Worm (Caenorhabditis elegans) whole organism, midembryonic: ENCODE data around the gene clc-28.

ENCODE experiments used
- T22C8.4 ChIP-seq: fragments of 200-800 bp; sonication (Bioruptor generic); IDR thresholded peaks from 2 replicates; pipeline ENCODE4 v1.3.6; 2022; ENCODE audit warnings: missing genetic modification characterization, missing compliant biosample characterization
- flt-1 ChIP-seq: fragments of 200-800 bp; sonication (Bioruptor generic); IDR thresholded peaks from 2 replicates; pipeline ENCODE4 v1.3.6; 2022; ENCODE audit warnings: missing genetic modification characterization, missing compliant biosample characterization
- klf-2 ChIP-seq: fragments of 200-800 bp; sonication (Bioruptor generic); conservative IDR thresholded peaks from 2 replicates; pipeline ENCODE4 v1.3.6; 2022; ENCODE audit warnings: missing genetic modification reagents, missing genetic modification characterization, missing compliant biosample characterization
- med-1 ChIP-seq: sonication (generic microtip); optimal IDR thresholded peaks from 2 replicates; lab custom pipeline; 2017; ENCODE audit warnings: missing genetic modification characterization, mild to moderate bottlenecking, missing compliant biosample characterization, antibody characterized with exemption, missing genetic modification reagents; ENCODE audit not compliant: insufficient read depth
- ref-1 ChIP-seq: fragments of 200-800 bp; sonication (Bioruptor generic); conservative IDR thresholded peaks from 2 replicates; pipeline ENCODE4 v1.3.6; 2022; ENCODE audit warnings: missing genetic modification reagents, missing genetic modification characterization, missing compliant biosample characterization
- tab-1 ChIP-seq: fragments of 200-800 bp; sonication (Bioruptor generic); IDR thresholded peaks from 2 replicates; pipeline ENCODE4 v1.3.6; 2022; ENCODE audit warnings: missing genetic modification characterization, missing compliant biosample characterization
- ztf-23 ChIP-seq: fragments of 200-800 bp; sonication (Bioruptor generic); IDR thresholded peaks from 2 replicates; pipeline ENCODE4 v1.3.6; 2022; ENCODE audit warnings: missing genetic modification reagents, missing genetic modification characterization, missing compliant biosample characterization
- ztf-29 ChIP-seq: fragments of 200-800 bp; sonication (Bioruptor generic); IDR thresholded peaks from 2 replicates; pipeline ENCODE4 v1.3.6; 2022; ENCODE audit warnings: missing genetic modification reagents, missing genetic modification characterization, missing compliant biosample characterization

ce11 chrIII:8334432-8334831, 4.8 kb downstream of the clc-28 start, which contains the start of gene ZC262.4:
- TF ChIP-seq T22C8.4 (GFP tag; lab: Robert Waterston, UW) (no peak), ztf-23 (GFP tag; lab: Robert Waterston, UW) (no peak), flt-1 (GFP tag; lab: Robert Waterston, UW) (no peak), ref-1 (GFP tag; lab: Robert Waterston, UW) (no peak), med-1 (GFP tag; lab: Kevin White, UChicago) (no peak), tab-1 (GFP tag; lab: Robert Waterston, UW) (no peak), klf-2 (GFP tag; lab: Robert Waterston, UW) (no peak), ztf-29 (GFP tag; lab: Robert Waterston, UW) (no peak)
